Fruit fly (Drosophila melanogaster) whole organism, embryonic: ENCODE measurements around the gene CG12279.

Experiments
- Atf-2 ChIP-seq: fragments of 200-800 bp; sonication (Bioruptor generic); optimal IDR thresholded peaks from 2 replicates; lab custom pipeline; 2016; ENCODE audit warnings: missing biosample characterization, missing genetic modification characterization
- Atf3 ChIP-seq: fragments of 200-800 bp; sonication (Bioruptor generic); optimal IDR thresholded peaks from 3 replicates; lab custom pipeline; 2016; ENCODE audit warnings: missing biosample characterization, missing genetic modification characterization
- CG10209 ChIP-seq: fragments of 200-800 bp; sonication (Bioruptor generic); optimal IDR thresholded peaks from 3 replicates; lab custom pipeline; 2017; ENCODE audit warnings: missing biosample characterization, mild to moderate bottlenecking, missing genetic modification characterization, missing genetic modification reagents
- CG10321 ChIP-seq: fragments of 200-800 bp; sonication (Bioruptor generic); IDR thresholded peaks from 2 replicates; pipeline ENCODE4 v1.3.6; 2022; ENCODE audit warnings: missing biosample characterization, missing genetic modification characterization
- CG11696 ChIP-seq: fragments of 200-800 bp; sonication (Bioruptor generic); IDR thresholded peaks from 2 replicates; pipeline ENCODE4 v1.3.6; 2022; ENCODE audit warnings: missing biosample characterization, missing genetic modification characterization
- CG15011 ChIP-seq: fragments of 200-800 bp; sonication (Bioruptor generic); optimal IDR thresholded peaks from 3 replicates; lab custom pipeline; 2018; ENCODE audit warnings: missing biosample characterization, mild to moderate bottlenecking, missing genetic modification characterization
- CG1602 ChIP-seq: fragments of 200-800 bp; sonication (Bioruptor generic); optimal IDR thresholded peaks from 3 replicates; lab custom pipeline; 2016; ENCODE audit warnings: missing biosample characterization, missing genetic modification characterization
- CG16815 ChIP-seq: fragments of 200-800 bp; sonication (Bioruptor generic); optimal IDR thresholded peaks from 3 replicates; lab custom pipeline; 2017; ENCODE audit warnings: missing biosample characterization, mild to moderate bottlenecking, missing genetic modification characterization
- CG16863 ChIP-seq: fragments of 200-800 bp; sonication (Bioruptor generic); optimal IDR thresholded peaks from 3 replicates; lab custom pipeline; 2016; ENCODE audit warnings: missing biosample characterization, missing genetic modification characterization
- CG2116 ChIP-seq: fragments of 200-800 bp; sonication (Bioruptor generic); optimal IDR thresholded peaks from 3 replicates; lab custom pipeline; 2018; ENCODE audit warnings: missing biosample characterization, mild to moderate bottlenecking, missing genetic modification characterization
- CG2889 ChIP-seq: fragments of 200-800 bp; sonication (Bioruptor generic); IDR thresholded peaks from 3 replicates; pipeline ENCODE4 v1.3.6; 2022; ENCODE audit warnings: missing biosample characterization, missing genetic modification characterization
- CG3065 ChIP-seq: fragments of 200-800 bp; sonication (Bioruptor generic); optimal IDR thresholded peaks from 2 replicates; lab custom pipeline; 2016; ENCODE audit warnings: missing biosample characterization, missing genetic modification characterization
- CG32532 ChIP-seq: fragments of 200-800 bp; sonication (Bioruptor generic); IDR thresholded peaks from 2 replicates; pipeline ENCODE4 v1.3.6; 2022; ENCODE audit warnings: missing biosample characterization, missing genetic modification characterization
- CG34224 ChIP-seq: fragments of 200-800 bp; sonication (Bioruptor generic); IDR thresholded peaks from 3 replicates; pipeline ENCODE4 v1.3.6; 2022; ENCODE audit warnings: missing biosample characterization, missing genetic modification characterization; ENCODE audit not compliant: partially characterized antibody
- CG3995 ChIP-seq: fragments of 200-800 bp; sonication (Bioruptor generic); optimal IDR thresholded peaks from 3 replicates; lab custom pipeline; 2016; ENCODE audit warnings: missing biosample characterization, missing genetic modification characterization
- CG4282 ChIP-seq: fragments of 200-800 bp; sonication (Bioruptor generic); optimal IDR thresholded peaks from 2 replicates; lab custom pipeline; 2016; ENCODE audit warnings: missing biosample characterization, missing genetic modification characterization
- CG4820 ChIP-seq: fragments of 200-800 bp; sonication (Bioruptor generic); optimal IDR thresholded peaks from 3 replicates; lab custom pipeline; 2016; ENCODE audit warnings: missing biosample characterization, missing genetic modification characterization
- CG6272 ChIP-seq: fragments of 200-800 bp; sonication (Bioruptor generic); IDR thresholded peaks from 2 replicates; pipeline ENCODE4 v1.3.6; 2022; ENCODE audit warnings: missing biosample characterization, missing genetic modification characterization
- CG8924 ChIP-seq: fragments of 200-800 bp; optimal IDR thresholded peaks from 3 replicates; lab custom pipeline; 2019; ENCODE audit warnings: missing biosample characterization, mild to moderate bottlenecking, missing genetic modification characterization, moderate library complexity
- CoRest ChIP-seq: fragments of 200-800 bp; sonication (Bioruptor generic); optimal IDR thresholded peaks from 3 replicates; lab custom pipeline; 2018; ENCODE audit warnings: missing biosample characterization, mild to moderate bottlenecking, missing genetic modification characterization, moderate library complexity
- CrebB ChIP-seq: fragments of 200-800 bp; sonication (Bioruptor generic); optimal IDR thresholded peaks from 3 replicates; lab custom pipeline; 2018; ENCODE audit warnings: missing biosample characterization, mild to moderate bottlenecking, missing genetic modification characterization
- E2f1 ChIP-seq: fragments of 200-800 bp; sonication (Bioruptor generic); IDR thresholded peaks from 2 replicates; pipeline ENCODE4 v1.3.6; 2022; ENCODE audit warnings: missing biosample characterization, missing genetic modification characterization
- HmgZ ChIP-seq: fragments of 200-800 bp; sonication (Bioruptor generic); optimal IDR thresholded peaks from 2 replicates; lab custom pipeline; 2018; ENCODE audit warnings: missing biosample characterization, mild to moderate bottlenecking, missing genetic modification characterization
- Hmx ChIP-seq: fragments of 200-800 bp; sonication (Bioruptor generic); optimal IDR thresholded peaks from 2 replicates; lab custom pipeline; 2016; ENCODE audit warnings: missing biosample characterization, missing genetic modification characterization
- MESR4 ChIP-seq: fragments of 200-800 bp; sonication (Bioruptor generic); optimal IDR thresholded peaks from 2 replicates; lab custom pipeline; 2018; ENCODE audit warnings: missing biosample characterization, mild to moderate bottlenecking, missing genetic modification characterization, moderate library complexity
- Meics ChIP-seq: fragments of 200-800 bp; sonication (Bioruptor generic); optimal IDR thresholded peaks from 2 replicates; lab custom pipeline; 2017; ENCODE audit warnings: missing biosample characterization, mild to moderate bottlenecking, missing genetic modification characterization
- NC2α ChIP-seq: fragments of 200-800 bp; sonication (Bioruptor generic); optimal IDR thresholded peaks from 2 replicates; lab custom pipeline; 2016; ENCODE audit warnings: missing biosample characterization, missing genetic modification characterization
- Optix ChIP-seq: fragments of 200-800 bp; sonication (Bioruptor generic); IDR thresholded peaks from 3 replicates; pipeline ENCODE4 v1.3.6; 2022; ENCODE audit warnings: missing biosample characterization, missing genetic modification characterization
- Sin3A ChIP-seq: fragments of >200 bp; optimal IDR thresholded peaks from 2 replicates; lab custom pipeline; 2018
- Stat92E ChIP-seq, 3 experiments: fragments of >200 bp in 2 of 3; fragments of 200-800 bp in 1 of 3; sonication (Bioruptor generic) in 1 of 3; optimal IDR thresholded peaks; 2 replicates each; lab custom pipeline; 2017 to 2019; ENCODE audit warnings: missing biosample characterization in 3 of 3, missing genetic modification characterization in 3 of 3, mild to moderate bottlenecking in 1 of 3, moderate library complexity in 1 of 3
- Usf ChIP-seq: fragments of 200-800 bp; sonication (Bioruptor generic); optimal IDR thresholded peaks from 2 replicates; lab custom pipeline; 2017; ENCODE audit warnings: missing genotype, missing biosample characterization, missing genetic modification characterization
- aop ChIP-seq: fragments of 200-800 bp; sonication (Bioruptor generic); IDR thresholded peaks from 2 replicates; pipeline ENCODE4 v1.3.6; 2022; ENCODE audit warnings: missing biosample characterization, missing genetic modification characterization
- cato ChIP-seq: fragments of 200-800 bp; sonication (Bioruptor generic); optimal IDR thresholded peaks from 2 replicates; lab custom pipeline; 2016; ENCODE audit warnings: missing biosample characterization, missing genetic modification characterization, borderline replicate concordance
- dmrt99B ChIP-seq: fragments of 200-800 bp; sonication (Bioruptor generic); optimal IDR thresholded peaks from 2 replicates; lab custom pipeline; 2018; ENCODE audit warnings: missing biosample characterization, mild to moderate bottlenecking, missing genetic modification characterization, moderate library complexity
- emc ChIP-seq: fragments of 200-800 bp; sonication (Bioruptor generic); optimal IDR thresholded peaks from 2 replicates; lab custom pipeline; 2016; ENCODE audit warnings: missing biosample characterization, missing genetic modification characterization
- ems ChIP-seq: fragments of 200-800 bp; sonication (Bioruptor generic); optimal IDR thresholded peaks from 3 replicates; lab custom pipeline; 2016; ENCODE audit warnings: missing biosample characterization, missing genetic modification characterization
- eyg ChIP-seq: fragments of 200-800 bp; sonication (Bioruptor generic); optimal IDR thresholded peaks from 3 replicates; lab custom pipeline; 2016; ENCODE audit warnings: missing biosample characterization, missing genetic modification characterization
- fru ChIP-seq: fragments of >200 bp; optimal IDR thresholded peaks from 2 replicates; lab custom pipeline; 2017
- gem ChIP-seq: fragments of 200-800 bp; sonication (Bioruptor generic); optimal IDR thresholded peaks from 2 replicates; lab custom pipeline; 2019; ENCODE audit warnings: missing biosample characterization, mild to moderate bottlenecking, missing genetic modification characterization, moderate library complexity
- grau ChIP-seq: fragments of 200-800 bp; optimal IDR thresholded peaks from 3 replicates; lab custom pipeline; 2019; ENCODE audit warnings: missing biosample characterization, mild to moderate bottlenecking, missing genetic modification characterization, moderate library complexity
- gro ChIP-seq: fragments of 200-800 bp; sonication (Bioruptor generic); optimal IDR thresholded peaks from 2 replicates; lab custom pipeline; 2016; ENCODE audit warnings: missing biosample characterization, missing genetic modification characterization
- gt ChIP-seq: fragments of 200-800 bp; sonication (Bioruptor generic); IDR thresholded peaks from 2 replicates; pipeline ENCODE4 v1.3.6; 2022; ENCODE audit warnings: missing biosample characterization, missing genetic modification characterization
- ken ChIP-seq: fragments of 200-800 bp; sonication (Bioruptor generic); IDR thresholded peaks from 3 replicates; pipeline ENCODE4 v1.3.6; 2022; ENCODE audit warnings: missing biosample characterization, missing genetic modification characterization
- maf-S ChIP-seq: fragments of 200-800 bp; sonication (Bioruptor generic); optimal IDR thresholded peaks from 2 replicates; lab custom pipeline; 2016; ENCODE audit warnings: missing biosample characterization, missing genetic modification characterization
- nom ChIP-seq: fragments of 200-800 bp; sonication (Bioruptor generic); optimal IDR thresholded peaks from 2 replicates; lab custom pipeline; 2017; ENCODE audit warnings: missing biosample characterization, missing genetic modification characterization, mild to moderate bottlenecking, moderate library complexity, missing genetic modification reagents
- repo ChIP-seq: fragments of 200-800 bp; sonication (Bioruptor generic); optimal IDR thresholded peaks from 2 replicates; lab custom pipeline; 2016; ENCODE audit warnings: missing biosample characterization, missing genetic modification characterization
- sima ChIP-seq: fragments of 200-800 bp; sonication (Bioruptor generic); optimal IDR thresholded peaks from 2 replicates; lab custom pipeline; 2016; ENCODE audit warnings: missing biosample characterization, missing genetic modification characterization
- so ChIP-seq: fragments of 200-800 bp; sonication (Bioruptor generic); IDR thresholded peaks from 3 replicates; pipeline ENCODE4 v1.3.6; 2022; ENCODE audit warnings: missing biosample characterization, missing genetic modification characterization
- tap ChIP-seq: fragments of 200-800 bp; optimal IDR thresholded peaks from 3 replicates; lab custom pipeline; 2019; ENCODE audit warnings: missing biosample characterization, mild to moderate bottlenecking, missing genetic modification characterization, moderate library complexity
- tio ChIP-seq: fragments of 200-800 bp; sonication (Bioruptor generic); optimal IDR thresholded peaks from 2 replicates; lab custom pipeline; 2017; ENCODE audit warnings: missing biosample characterization, missing genetic modification characterization, inconsistent platforms
- z ChIP-seq: fragments of 200-800 bp; sonication (Bioruptor generic); IDR thresholded peaks from 3 replicates; pipeline ENCODE4 v1.3.6; 2022; ENCODE audit warnings: missing biosample characterization, missing genetic modification characterization
- zfh2 ChIP-seq: fragments of 200-800 bp; sonication (Bioruptor generic); optimal IDR thresholded peaks from 2 replicates; lab custom pipeline; 2016; ENCODE audit warnings: missing biosample characterization, missing genetic modification characterization

The CG12279 gene

DNA sequence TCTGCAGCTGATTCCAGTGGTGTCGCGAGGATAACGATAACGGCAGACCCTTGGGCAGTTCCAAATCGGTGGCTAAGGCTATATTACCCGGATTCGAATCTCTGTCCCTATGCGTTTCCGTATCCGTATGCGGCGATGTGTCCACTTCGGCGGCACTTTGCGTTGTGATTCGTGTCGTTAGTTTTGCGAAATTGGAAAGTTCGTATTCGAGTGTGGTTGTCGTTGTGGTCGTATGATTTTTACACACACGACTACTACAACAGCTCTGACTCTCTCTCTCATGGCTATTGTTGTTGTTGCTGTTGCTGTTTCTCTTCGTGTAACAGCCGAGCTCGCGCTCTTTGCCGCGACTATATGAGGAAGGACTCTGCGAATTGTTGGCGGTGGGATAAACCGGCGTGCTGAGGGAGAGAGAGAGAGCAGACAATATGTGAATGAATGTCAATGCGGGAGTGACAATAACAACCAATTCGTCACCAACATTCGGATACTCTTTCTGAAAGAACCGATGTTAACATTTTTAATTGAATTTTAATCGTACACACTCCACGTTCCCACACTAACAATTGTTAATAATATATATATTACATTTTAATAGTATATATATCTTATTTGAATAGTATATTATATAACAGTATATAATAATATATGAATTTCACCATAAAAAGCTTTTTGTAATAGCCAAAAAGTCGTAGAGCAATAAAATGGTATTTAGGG, 14.9 kb downstream of the CG12279 start (continued):
- TF ChIP-seq Atf3 (no peak), CG4820 (GFP tag; lab: Kevin White, UChicago) (peak; percentile 9), so (no peak), CG8924 (tag; lab: Kevin White, UChicago) (peak; percentile 24), CG3995 (no peak), MESR4 (GFP tag; lab: Kevin White, UChicago) (no peak), emc (GFP tag; lab: Kevin White, UChicago) (no peak), CG10209 (GFP tag; lab: Kevin White, UChicago) (peak; percentile 2), tio (GFP tag; lab: Kevin White, UChicago) (peak; percentile 10), zfh2 (GFP tag; lab: Kevin White, UChicago) (no peak), repo (no peak), CG32532 (peak; percentile 53), Sin3A (lab: Kevin White, UChicago) (no peak), NC2α (GFP tag; lab: Kevin White, UChicago) (no peak), Hmx (no peak), E2f1 (GFP tag; lab: Robert Waterston, UW) (no peak), CG6272 (GFP tag; lab: Robert Waterston, UW) (no peak), CG2116 (GFP tag; lab: Kevin White, UChicago) (no peak), aop (GFP tag; lab: Robert Waterston, UW) (no peak), maf-S (GFP tag; lab: Kevin White, UChicago) (no peak), CG3065 (GFP tag; lab: Kevin White, UChicago) (no peak), cato (no peak), Stat92E (GFP tag; optimal IDR thresholded peaks at IDR 0.05; lab: Kevin White, UChicago) (no peak), Usf (no peak), Optix (GFP tag; lab: Robert Waterston, UW) (no peak), ken (no peak), ems (GFP tag; lab: Kevin White, UChicago) (no peak), CG11696 (no peak), dmrt99B (tag; lab: Kevin White, UChicago) (peak; percentile 57), CG34224 (GFP tag; lab: Robert Waterston, UW) (peak; percentile 24; the same call in 2 of the 3 replicates), gro (peak; percentile 72), HmgZ (peak; percentile 16), fru (lab: Kevin White, UChicago) (no peak), CG2889 (GFP tag; lab: Robert Waterston, UW) (no peak), z (GFP tag; lab: Robert Waterston, UW) (no peak), CG10321 (GFP tag; lab: Robert Waterston, UW) (no peak), grau (tag; lab: Kevin White, UChicago) (peak; percentile 43), CoRest (tag; lab: Kevin White, UChicago) (peak; percentile 23), CG16863 (GFP tag; lab: Kevin White, UChicago) (no peak), tap (tag; lab: Kevin White, UChicago) (no peak), nom (GFP tag; lab: Kevin White, UChicago) (peak; percentile 71), eyg (GFP tag; lab: Kevin White, UChicago) (no peak), gt (no peak), CrebB (tag; lab: Kevin White, UChicago) (no peak), sima (GFP tag; lab: Kevin White, UChicago) (no peak), CG15011 (GFP tag; lab: Kevin White, UChicago) (no peak), CG16815 (GFP tag; lab: Kevin White, UChicago) (no peak), gem (peak; percentile 69), Meics (GFP tag; lab: Kevin White, UChicago) (peak; percentile 40), CG1602 (GFP tag; lab: Kevin White, UChicago) (no peak), CG4282 (GFP tag; lab: Kevin White, UChicago) (no peak), Atf-2 (GFP tag; lab: Kevin White, UChicago) (no peak)
